Fruit fly (Drosophila melanogaster): Measurements from ENCODE around the gene CG43169.

The CG43169 gene

dm6 chr3L:8873053-8873452 lies 15.4 kb downstream of the CG43169 start (continued):
- no peak for TF ChIP-seq ERR (GFP tag; optimal IDR thresholded peaks at IDR 0.05)
- no peak for TF ChIP-seq kah (GFP tag; optimal IDR thresholded peaks at IDR 0.05)
- no peak for TF ChIP-seq CG11456 (GFP tag; IDR thresholded peaks at IDR 0.05)
- no peak for TF ChIP-seq CG10543 (GFP tag; optimal IDR thresholded peaks at IDR 0.05)
- no peak for TF ChIP-seq Ptx1 (GFP tag; IDR thresholded peaks at IDR 0.05)
- TF ChIP-seq CG2678 (tag; optimal IDR thresholded peaks at IDR 0.05): peak; percentile 6
- no peak for TF ChIP-seq CG6689 (GFP tag; IDR thresholded peaks at IDR 0.05)
- TF ChIP-seq org-1 (GFP tag; optimal IDR thresholded peaks at IDR 0.05): no peak
- no peak for TF ChIP-seq hb (GFP tag; IDR thresholded peaks at IDR 0.05; ENCODE audit: partially characterized antibody)
- TF ChIP-seq CG4730 (GFP tag; IDR thresholded peaks at IDR 0.05): no peak
- no peak for TF ChIP-seq nmo (GFP tag; optimal IDR thresholded peaks at IDR 0.05)
- TF ChIP-seq dm (GFP tag; optimal IDR thresholded peaks at IDR 0.05): no peak
- TF ChIP-seq HLH3B (GFP tag; IDR thresholded peaks at IDR 0.05): no peak
- no peak for TF ChIP-seq CrebB (tag; optimal IDR thresholded peaks at IDR 0.05)
- TF ChIP-seq Lpt (GFP tag; optimal IDR thresholded peaks at IDR 0.05): no peak
- TF ChIP-seq CG10274 (GFP tag; optimal IDR thresholded peaks at IDR 0.05): no peak
- TF ChIP-seq CG9437 (GFP tag; optimal IDR thresholded peaks at IDR 0.05): no peak
- no peak for TF ChIP-seq chif (GFP tag; optimal IDR thresholded peaks at IDR 0.05)
- peak; percentile 31 for TF ChIP-seq salm (tag; optimal IDR thresholded peaks at IDR 0.05)
- TF ChIP-seq Oaz (GFP tag; IDR thresholded peaks at IDR 0.05): no peak
- TF ChIP-seq pum (GFP tag; optimal IDR thresholded peaks at IDR 0.05): no peak
- TF ChIP-seq H15 (GFP tag; IDR thresholded peaks at IDR 0.05): no peak
- no peak for TF ChIP-seq CG12391 (tag; optimal IDR thresholded peaks at IDR 0.05)
- peak; percentile 44; the same call in 1 of the 2 replicates for TF ChIP-seq ara (GFP tag; IDR thresholded peaks at IDR 0.05)
- TF ChIP-seq CG30020 (tag; optimal IDR thresholded peaks at IDR 0.05): no peak
- peak; percentile 13 for TF ChIP-seq exex (tag; optimal IDR thresholded peaks at IDR 0.05)
- no peak for TF ChIP-seq HLHmδ (GFP tag; optimal IDR thresholded peaks at IDR 0.05)
- no peak for TF ChIP-seq CG14667 (GFP tag; IDR thresholded peaks at IDR 0.05)
- no peak for TF ChIP-seq sima (GFP tag; optimal IDR thresholded peaks at IDR 0.05)
- peak; percentile 4 for TF ChIP-seq ATbp (GFP tag; optimal IDR thresholded peaks at IDR 0.05)
- no peak for TF ChIP-seq esg (GFP tag; conservative IDR thresholded peaks at IDR 0.05)
- TF ChIP-seq Med (GFP tag): no peak
- no peak for TF ChIP-seq CG12299 (tag; optimal IDR thresholded peaks at IDR 0.05)
- no peak for TF ChIP-seq CG3726 (GFP tag; IDR thresholded peaks at IDR 0.05)
- no peak for TF ChIP-seq HLH4C (GFP tag; IDR thresholded peaks at IDR 0.05; ENCODE audit: partially characterized antibody)
- no peak for TF ChIP-seq CG8478 (optimal IDR thresholded peaks at IDR 0.05)
- TF ChIP-seq Hr78 (GFP tag; optimal IDR thresholded peaks at IDR 0.05): peak in 1 of 2 experiments; percentile 98
- no peak for TF ChIP-seq tap (tag; optimal IDR thresholded peaks at IDR 0.05)
- no peak for TF ChIP-seq oc (tag; optimal IDR thresholded peaks at IDR 0.05)
- no peak for TF ChIP-seq CG10565 (GFP tag; optimal IDR thresholded peaks at IDR 0.05)
- no peak for TF ChIP-seq CG7357 (GFP tag; IDR thresholded peaks at IDR 0.05)
- no peak for TF ChIP-seq CG17186 (GFP tag; optimal IDR thresholded peaks at IDR 0.05)
- TF ChIP-seq unc-4 (GFP tag; IDR thresholded peaks at IDR 0.05; ENCODE audit: partially characterized antibody): no peak

dm6 chr3L:8871017-8871416 lies 17.4 kb downstream of the CG43169 start:
- TF ChIP-seq CG11560 (tag; IDR thresholded peaks at IDR 0.05) (no peak), sim (GFP tag; IDR thresholded peaks at IDR 0.05) (no peak), HLH4C (GFP tag; IDR thresholded peaks at IDR 0.05; ENCODE audit: partially characterized antibody) (no peak), sens (GFP tag) (peak; percentile 70), vfl (GFP tag; optimal IDR thresholded peaks at IDR 0.05) (no peak), CG34376 (GFP tag; optimal IDR thresholded peaks at IDR 0.05) (no peak), jigr1 (GFP tag; IDR thresholded peaks at IDR 0.05) (no peak), CG6272 (GFP tag; IDR thresholded peaks at IDR 0.05) (no peak)

All from whole organism, embryonic.